Worm (Caenorhabditis elegans): ENCODE data around the gene C32D5.7.

C32D5.7 gene

DNA sequence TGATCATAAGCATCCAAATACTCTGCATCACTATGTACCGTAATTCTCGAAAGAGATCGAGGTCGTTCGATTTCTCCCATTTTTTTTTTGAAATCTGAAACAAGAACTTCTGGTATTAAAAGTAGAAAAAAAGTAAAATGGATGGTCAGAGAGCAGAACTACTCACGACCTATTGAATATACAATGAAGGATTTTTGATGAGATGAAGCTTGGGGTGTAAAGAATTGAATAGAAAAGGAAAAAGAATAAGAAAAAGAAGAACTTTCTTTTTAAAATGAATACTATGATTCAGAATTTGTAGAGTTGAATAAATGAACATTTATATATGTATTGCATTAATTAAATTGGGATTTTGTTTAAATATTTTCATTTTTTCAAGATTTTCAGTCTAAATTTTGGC lies 6.0 kb downstream of the C32D5.7 start, which contains the start of gene ttc-39B:
ttc-39B (minus strand) TSS at position 101 of the 400 bp plus-strand sequence.
- TF ChIP-seq unc-39 (tag; optimal IDR thresholded peaks at IDR 0.05), result no peak
- TF ChIP-seq ztf-4 (tag; optimal IDR thresholded peaks at IDR 0.05), result no peak
- no peak for TF ChIP-seq eor-1 (tag; optimal IDR thresholded peaks at IDR 0.05)
- no peak for TF ChIP-seq nhr-23 (tag; optimal IDR thresholded peaks at IDR 0.05)
- no peak for TF ChIP-seq hmg-11 (tag; optimal IDR thresholded peaks at IDR 0.05)
- TF ChIP-seq ceh-28 (tag; optimal IDR thresholded peaks at IDR 0.05), result no peak
- TF ChIP-seq fkh-10 (GFP tag; optimal IDR thresholded peaks at IDR 0.05), result no peak
- TF ChIP-seq nhr-43 (tag; optimal IDR thresholded peaks at IDR 0.05; ENCODE audit: poor library complexity, severe bottlenecking), result no peak
- TF ChIP-seq egl-5 (tag; optimal IDR thresholded peaks at IDR 0.05), result no peak
- no peak for TF ChIP-seq nhr-237 (tag; optimal IDR thresholded peaks at IDR 0.05)
- TF ChIP-seq nhr-28 (tag; optimal IDR thresholded peaks at IDR 0.05), result no peak

ce11 chrII:6331222-6331830 lies 8.5 kb downstream of the C32D5.7 start, which contains the start of gene set-4:
TSS of gene set-4 (minus strand) at chrII:6331341.
- peak; percentile 64 for TF ChIP-seq fkh-10 (GFP tag; optimal IDR thresholded peaks at IDR 0.05)
- no peak for TF ChIP-seq mml-1 (tag; optimal IDR thresholded peaks at IDR 0.05)
- TF ChIP-seq unc-39 (tag; optimal IDR thresholded peaks at IDR 0.05), result no peak
- TF ChIP-seq ama-1 (optimal IDR thresholded peaks at IDR 0.05), result peak; percentile 54
- TF ChIP-seq R02D3.7 (tag; optimal IDR thresholded peaks at IDR 0.05), result peak; percentile 75
- peak; percentile 98 for TF ChIP-seq nhr-25 (tag; optimal IDR thresholded peaks at IDR 0.05)
- no peak for TF ChIP-seq fkh-2 (tag; optimal IDR thresholded peaks at IDR 0.05)
- TF ChIP-seq nhr-77 (tag; optimal IDR thresholded peaks at IDR 0.05), result no peak
- peak; percentile 89 for TF ChIP-seq nhr-23 (tag; optimal IDR thresholded peaks at IDR 0.05)
- TF ChIP-seq jun-1 (tag; optimal IDR thresholded peaks at IDR 0.05), result peak; percentile 90
- TF ChIP-seq elt-3 (tag; optimal IDR thresholded peaks at IDR 0.05), result peak in 1 of 3 experiments; percentile 55
- no peak for TF ChIP-seq daf-12 (tag; optimal IDR thresholded peaks at IDR 0.05)
- peak; percentile 84 for TF ChIP-seq elt-2 (tag; optimal IDR thresholded peaks at IDR 0.05)
- TF ChIP-seq nhr-43 (tag; optimal IDR thresholded peaks at IDR 0.05; ENCODE audit: poor library complexity, severe bottlenecking), result peak; percentile 78
- peak; percentile 46 for TF ChIP-seq unc-62 (GFP tag; optimal IDR thresholded peaks at IDR 0.05)
- TF ChIP-seq nhr-11 (tag; optimal IDR thresholded peaks at IDR 0.05), result peak; percentile 80
- TF ChIP-seq mdl-1 (tag; optimal IDR thresholded peaks at IDR 0.05), result peak; percentile 72
- no peak for TF ChIP-seq sea-2 (GFP tag; optimal IDR thresholded peaks at IDR 0.05)
- no peak for TF ChIP-seq nhr-12 (tag; optimal IDR thresholded peaks at IDR 0.05)
- TF ChIP-seq aly-2 (tag; optimal IDR thresholded peaks at IDR 0.05), result no peak
- TF ChIP-seq hmg-11 (tag; optimal IDR thresholded peaks at IDR 0.05), result peak; percentile 96
- TF ChIP-seq ztf-11 (tag; optimal IDR thresholded peaks at IDR 0.05), result no peak
- TF ChIP-seq lin-15B (tag; optimal IDR thresholded peaks at IDR 0.05), result peak; percentile 91
- TF ChIP-seq ceh-16 (tag; optimal IDR thresholded peaks at IDR 0.05), result no peak
- TF ChIP-seq pha-4 (tag; optimal IDR thresholded peaks at IDR 0.05), result peak; percentile 94
- TF ChIP-seq tbx-2 (tag; optimal IDR thresholded peaks at IDR 0.05), result peak; percentile 91
- no peak for TF ChIP-seq ZK546.5 (tag; optimal IDR thresholded peaks at IDR 0.05)
- TF ChIP-seq zag-1 (tag; optimal IDR thresholded peaks at IDR 0.05), result peak; percentile 27
- TF ChIP-seq nhr-28 (tag; optimal IDR thresholded peaks at IDR 0.05), result no peak
- peak; percentile 94 for TF ChIP-seq snpc-4 (tag; optimal IDR thresholded peaks at IDR 0.05)
- peak; percentile 94 for TF ChIP-seq nfya-1 (tag; optimal IDR thresholded peaks at IDR 0.05; ENCODE audit: insufficient read depth)
- TF ChIP-seq egl-27 (tag; optimal IDR thresholded peaks at IDR 0.05), result peak; percentile 60
- TF ChIP-seq ceh-28 (tag; optimal IDR thresholded peaks at IDR 0.05), result peak; percentile 68
- TF ChIP-seq egl-5 (tag; optimal IDR thresholded peaks at IDR 0.05), result peak; percentile 86
- no peak for TF ChIP-seq nhr-237 (tag; optimal IDR thresholded peaks at IDR 0.05)
- TF ChIP-seq eor-1 (tag; optimal IDR thresholded peaks at IDR 0.05), result no peak
- no peak for TF ChIP-seq nhr-76 (tag; optimal IDR thresholded peaks at IDR 0.05)
- peak; percentile 42 for TF ChIP-seq pqm-1 (tag; optimal IDR thresholded peaks at IDR 0.05)
- TF ChIP-seq ztf-4 (tag; optimal IDR thresholded peaks at IDR 0.05), result peak; percentile 68
- TF ChIP-seq ceh-82 (tag; optimal IDR thresholded peaks at IDR 0.05), result peak; percentile 75
- TF ChIP-seq elt-1 (tag; optimal IDR thresholded peaks at IDR 0.05), result peak; percentile 78
- TF ChIP-seq lsy-12 (tag; optimal IDR thresholded peaks at IDR 0.05), result peak; percentile 86
- TF ChIP-seq nhr-67 (tag; optimal IDR thresholded peaks at IDR 0.05), result no peak
- no peak for TF ChIP-seq ceh-9 (tag; optimal IDR thresholded peaks at IDR 0.05)
- no peak for TF ChIP-seq fos-1 (tag; optimal IDR thresholded peaks at IDR 0.05)
- TF ChIP-seq lin-39 (tag; optimal IDR thresholded peaks at IDR 0.05), result peak; percentile 93
- peak; percentile 49 for TF ChIP-seq skn-1 (tag; optimal IDR thresholded peaks at IDR 0.05)

All from whole organism, L3 larva.